Fruit fly (Drosophila melanogaster) whole organism, embryonic: Measurements from ENCODE around the gene Amun.
A peak's percentile ranks its signal among the peaks of the same experiment; 100 is the strongest.

ENCODE experiments used
- Adf1 ChIP-seq: fragments of 200-800 bp; sonication (Bioruptor generic); IDR thresholded peaks from 2 replicates; pipeline ENCODE4 v1.3.6; 2022; ENCODE audit warnings: missing biosample characterization, missing genetic modification characterization
- Atf-2 ChIP-seq: fragments of 200-800 bp; sonication (Bioruptor generic); optimal IDR thresholded peaks from 2 replicates; lab custom pipeline; 2016; ENCODE audit warnings: missing biosample characterization, missing genetic modification characterization
- B-H2 ChIP-seq: fragments of 200-800 bp; sonication (Bioruptor generic); optimal IDR thresholded peaks from 2 replicates; lab custom pipeline; 2018; ENCODE audit warnings: missing biosample characterization, mild to moderate bottlenecking, missing genetic modification characterization
- BtbVII ChIP-seq: fragments of 200-800 bp; sonication (Bioruptor generic); optimal IDR thresholded peaks from 3 replicates; lab custom pipeline; 2017; ENCODE audit warnings: missing biosample characterization, mild to moderate bottlenecking, missing genetic modification characterization
- CG10431 ChIP-seq: fragments of 200-800 bp; sonication (Bioruptor generic); optimal IDR thresholded peaks from 3 replicates; lab custom pipeline; 2018; ENCODE audit warnings: missing biosample characterization, mild to moderate bottlenecking, missing genetic modification characterization
- CG10959 ChIP-seq: fragments of 200-800 bp; sonication (Bioruptor generic); IDR thresholded peaks from 2 replicates; pipeline ENCODE4 v1.3.6; 2022; ENCODE audit warnings: missing biosample characterization, missing genetic modification characterization
- CG11093 ChIP-seq: fragments of 200-800 bp; sonication (Bioruptor generic); IDR thresholded peaks from 3 replicates; pipeline ENCODE4 v1.3.6; 2022; ENCODE audit warnings: missing biosample characterization, missing genetic modification characterization
- CG11696 ChIP-seq: fragments of 200-800 bp; sonication (Bioruptor generic); IDR thresholded peaks from 2 replicates; pipeline ENCODE4 v1.3.6; 2022; ENCODE audit warnings: missing biosample characterization, missing genetic modification characterization
- CG12236 ChIP-seq: fragments of 200-800 bp; sonication (Bioruptor generic); optimal IDR thresholded peaks from 2 replicates; lab custom pipeline; 2016; ENCODE audit warnings: missing biosample characterization, missing genetic modification characterization
- CG13123 ChIP-seq: fragments of 200-800 bp; sonication (Bioruptor generic); optimal IDR thresholded peaks from 2 replicates; lab custom pipeline; 2016; ENCODE audit warnings: missing biosample characterization, missing genetic modification characterization
- CG13296 ChIP-seq: fragments of 200-800 bp; sonication (Bioruptor generic); optimal IDR thresholded peaks from 3 replicates; lab custom pipeline; 2018; ENCODE audit warnings: missing biosample characterization, mild to moderate bottlenecking, missing genetic modification characterization
- CG14965 ChIP-seq: fragments of 200-800 bp; sonication (Bioruptor generic); optimal IDR thresholded peaks from 2 replicates; lab custom pipeline; 2016; ENCODE audit warnings: missing biosample characterization, missing genetic modification characterization, borderline replicate concordance
- CG15011 ChIP-seq: fragments of 200-800 bp; sonication (Bioruptor generic); optimal IDR thresholded peaks from 3 replicates; lab custom pipeline; 2018; ENCODE audit warnings: missing biosample characterization, mild to moderate bottlenecking, missing genetic modification characterization
- CG17612 ChIP-seq: fragments of 200-800 bp; sonication (Bioruptor generic); IDR thresholded peaks from 2 replicates; pipeline ENCODE4 v1.3.6; 2022; ENCODE audit warnings: missing biosample characterization, missing genetic modification characterization
- CG1832 ChIP-seq: fragments of 200-800 bp; sonication (Bioruptor generic); optimal IDR thresholded peaks from 2 replicates; lab custom pipeline; 2017; ENCODE audit warnings: missing biosample characterization, mild to moderate bottlenecking, missing genetic modification characterization, inconsistent platforms
- CG34224 ChIP-seq: fragments of 200-800 bp; sonication (Bioruptor generic); IDR thresholded peaks from 3 replicates; pipeline ENCODE4 v1.3.6; 2022; ENCODE audit warnings: missing biosample characterization, missing genetic modification characterization; ENCODE audit not compliant: partially characterized antibody
- CG34422 ChIP-seq: fragments of 200-800 bp; sonication (Bioruptor generic); IDR thresholded peaks from 3 replicates; pipeline ENCODE4 v1.3.6; 2022; ENCODE audit warnings: missing biosample characterization, missing genetic modification characterization
- CG6689 ChIP-seq: fragments of 200-800 bp; sonication (Bioruptor generic); IDR thresholded peaks from 2 replicates; pipeline ENCODE4 v1.3.6; 2022; ENCODE audit warnings: missing biosample characterization, missing genetic modification characterization
- CG8765 ChIP-seq: fragments of 200-800 bp; sonication (Bioruptor generic); IDR thresholded peaks from 2 replicates; pipeline ENCODE4 v1.3.6; 2022; ENCODE audit warnings: missing biosample characterization, missing genetic modification characterization
- CHES-1-like ChIP-seq: fragments of 200-800 bp; sonication (Bioruptor generic); optimal IDR thresholded peaks from 2 replicates; lab custom pipeline; 2016; ENCODE audit warnings: missing biosample characterization, missing genetic modification characterization
- CkIIα-i1 ChIP-seq: fragments of 200-800 bp; sonication (Bioruptor generic); IDR thresholded peaks from 2 replicates; pipeline ENCODE4 v1.3.6; 2022; ENCODE audit warnings: missing biosample characterization, missing genetic modification characterization
- Dll ChIP-seq: fragments of 200-800 bp; sonication (Bioruptor generic); IDR thresholded peaks from 4 replicates; pipeline ENCODE4 v1.3.6; 2022; ENCODE audit warnings: missing biosample characterization, missing genetic modification characterization; ENCODE audit not compliant: partially characterized antibody
- Eip74EF ChIP-seq, 2 experiments: fragments of 200-800 bp in 1 of 2; fragments of >200 bp in 1 of 2; sonication (Bioruptor generic) in 1 of 2; optimal IDR thresholded peaks; 2 replicates each; lab custom pipeline; 2017 to 2019; ENCODE audit warnings: missing biosample characterization in 2 of 2, missing genetic modification characterization in 2 of 2, mild to moderate bottlenecking in 1 of 2, moderate library complexity in 1 of 2
- HLHmδ ChIP-seq: fragments of 200-800 bp; sonication (Bioruptor generic); optimal IDR thresholded peaks from 2 replicates; lab custom pipeline; 2018; ENCODE audit warnings: missing biosample characterization, mild to moderate bottlenecking, missing genetic modification characterization, moderate library complexity
- HmgZ ChIP-seq: fragments of 200-800 bp; sonication (Bioruptor generic); optimal IDR thresholded peaks from 2 replicates; lab custom pipeline; 2018; ENCODE audit warnings: missing biosample characterization, mild to moderate bottlenecking, missing genetic modification characterization
- Hr39 ChIP-seq: fragments of >200 bp; optimal IDR thresholded peaks from 2 replicates; lab custom pipeline; 2017
- MESR4 ChIP-seq: fragments of 200-800 bp; sonication (Bioruptor generic); optimal IDR thresholded peaks from 2 replicates; lab custom pipeline; 2018; ENCODE audit warnings: missing biosample characterization, mild to moderate bottlenecking, missing genetic modification characterization, moderate library complexity
- Max ChIP-seq: fragments of 200-800 bp; sonication (Bioruptor generic); optimal IDR thresholded peaks from 2 replicates; lab custom pipeline; 2016; ENCODE audit warnings: missing biosample characterization, mild to moderate bottlenecking, missing genetic modification characterization
- Taf1 ChIP-seq: fragments of 200-800 bp; sonication (Bioruptor generic); IDR thresholded peaks from 2 replicates; pipeline ENCODE4 v1.3.6; 2022; ENCODE audit warnings: missing biosample characterization, missing genetic modification characterization
- aop ChIP-seq: fragments of 200-800 bp; sonication (Bioruptor generic); IDR thresholded peaks from 2 replicates; pipeline ENCODE4 v1.3.6; 2022; ENCODE audit warnings: missing biosample characterization, missing genetic modification characterization
- caup ChIP-seq: fragments of 200-800 bp; sonication (Bioruptor generic); optimal IDR thresholded peaks from 3 replicates; lab custom pipeline; 2017; ENCODE audit warnings: missing biosample characterization, mild to moderate bottlenecking, missing genetic modification characterization, moderate library complexity; ENCODE audit not compliant: severe bottlenecking
- chm ChIP-seq: fragments of 200-800 bp; sonication (Bioruptor generic); IDR thresholded peaks from 2 replicates; pipeline ENCODE4 v1.3.6; 2022; ENCODE audit warnings: missing biosample characterization, missing genetic modification characterization
- crp ChIP-seq, 2 experiments: fragments of 200-800 bp; sonication (Bioruptor generic); optimal IDR thresholded peaks; 2 replicates in 1 of 2; 3 replicates in 1 of 2; lab custom pipeline; 2017; ENCODE audit warnings: missing biosample characterization in 2 of 2, missing genetic modification characterization in 2 of 2, mild to moderate bottlenecking in 1 of 2, moderate library complexity in 1 of 2
- dmrt99B ChIP-seq: fragments of 200-800 bp; sonication (Bioruptor generic); optimal IDR thresholded peaks from 2 replicates; lab custom pipeline; 2018; ENCODE audit warnings: missing biosample characterization, mild to moderate bottlenecking, missing genetic modification characterization, moderate library complexity
- dpn ChIP-seq, 2 experiments: fragments of 200-800 bp; sonication (Bioruptor generic); optimal IDR thresholded peaks; 3 replicates each; lab custom pipeline; 2016; ENCODE audit warnings: missing biosample characterization in 2 of 2, missing genetic modification characterization in 2 of 2
- en ChIP-seq: fragments of 200-800 bp; sonication (Bioruptor generic); optimal IDR thresholded peaks from 2 replicates; lab custom pipeline; 2016; ENCODE audit warnings: missing biosample characterization, missing genetic modification characterization
- eve ChIP-seq, 2 experiments: fragments of >200 bp; optimal IDR thresholded peaks; 2 replicates each; lab custom pipeline; 2017; ENCODE audit warnings: missing biosample characterization in 2 of 2, missing genetic modification characterization in 2 of 2
- gcm ChIP-seq: fragments of 200-800 bp; sonication (Bioruptor generic); optimal IDR thresholded peaks from 2 replicates; lab custom pipeline; 2019; ENCODE audit warnings: missing biosample characterization, mild to moderate bottlenecking, missing genetic modification characterization, moderate library complexity
- grn ChIP-seq: fragments of 200-800 bp; sonication (Bioruptor generic); optimal IDR thresholded peaks from 3 replicates; lab custom pipeline; 2017; ENCODE audit warnings: missing biosample characterization, missing genetic modification characterization
- gsb-n ChIP-seq: fragments of 200-800 bp; sonication (Bioruptor generic); optimal IDR thresholded peaks from 3 replicates; lab custom pipeline; 2018; ENCODE audit warnings: missing biosample characterization, mild to moderate bottlenecking, missing genetic modification characterization
- her ChIP-seq: fragments of 200-800 bp; sonication (Bioruptor generic); optimal IDR thresholded peaks from 2 replicates; lab custom pipeline; 2016; ENCODE audit warnings: missing biosample characterization, missing genetic modification characterization
- lmd ChIP-seq: fragments of 200-800 bp; sonication (Bioruptor generic); IDR thresholded peaks from 2 replicates; pipeline ENCODE4 v1.3.6; 2022; ENCODE audit warnings: missing biosample characterization, missing genetic modification characterization
- onecut ChIP-seq: fragments of 200-800 bp; sonication (Bioruptor generic); IDR thresholded peaks from 2 replicates; pipeline ENCODE4 v1.3.6; 2022; ENCODE audit warnings: missing biosample characterization, missing genetic modification characterization
- run ChIP-seq: fragments of 200-800 bp; sonication (Bioruptor generic); optimal IDR thresholded peaks from 3 replicates; lab custom pipeline; 2018; ENCODE audit warnings: missing biosample characterization, mild to moderate bottlenecking, missing genetic modification characterization
- seq ChIP-seq: fragments of 200-800 bp; sonication (Bioruptor generic); IDR thresholded peaks from 2 replicates; pipeline ENCODE4 v1.3.6; 2022; ENCODE audit warnings: missing biosample characterization, missing genetic modification characterization
- stc ChIP-seq: fragments of 200-800 bp; sonication (Bioruptor generic); IDR thresholded peaks from 2 replicates; pipeline ENCODE4 v1.3.6; 2022; ENCODE audit warnings: missing biosample characterization, missing genetic modification characterization
- stwl ChIP-seq: fragments of 200-800 bp; sonication (Bioruptor generic); optimal IDR thresholded peaks from 3 replicates; lab custom pipeline; 2018; ENCODE audit warnings: missing biosample characterization, mild to moderate bottlenecking, missing genetic modification characterization, moderate library complexity
- wdn ChIP-seq: fragments of 200-800 bp; sonication (Bioruptor generic); IDR thresholded peaks from 2 replicates; pipeline ENCODE4 v1.3.6; 2022; ENCODE audit warnings: missing biosample characterization, missing genetic modification characterization

Amun gene

dm6 chrX:11714529-11715262 lies 669 bp downstream of the Amun start (continued):
- peak in 1 of 2 experiments; percentile 46 for TF ChIP-seq Eip74EF (GFP tag; optimal IDR thresholded peaks at IDR 0.05; lab: Kevin White, UChicago)
- TF ChIP-seq CG15011 (GFP tag; lab: Kevin White, UChicago), result peak; percentile 38
- TF ChIP-seq aop (GFP tag; lab: Robert Waterston, UW), result 0 out of 2 replicates have a peak, but pooled peaks have one; percentile 2
- TF ChIP-seq eve (GFP tag; optimal IDR thresholded peaks at IDR 0.05; lab: Kevin White, UChicago), result no peak
- TF ChIP-seq CG34224 (GFP tag; lab: Robert Waterston, UW), result 0 out of 3 replicates have a peak, but pooled peaks have one; percentile 17
- peak; percentile 37 for TF ChIP-seq MESR4
- TF ChIP-seq HmgZ (tag; lab: Kevin White, UChicago), result peak; percentile 72
- TF ChIP-seq BtbVII (GFP tag; lab: Kevin White, UChicago), result peak; percentile 42
- no peak for TF ChIP-seq CG17612 (GFP tag; lab: Robert Waterston, UW)
- peak; percentile 26 for TF ChIP-seq run
- no peak for TF ChIP-seq stwl
- TF ChIP-seq B-H2 (GFP tag; lab: Kevin White, UChicago), result peak; percentile 39
- TF ChIP-seq seq (GFP tag; lab: Robert Waterston, UW), result peak; percentile 62
- TF ChIP-seq CG11093 (GFP tag; lab: Robert Waterston, UW), result peak; percentile 70
- TF ChIP-seq crp (GFP tag; optimal IDR thresholded peaks at IDR 0.05; lab: Kevin White, UChicago), result peak in 1 of 2 experiments; percentile 67
- no peak for TF ChIP-seq CG12236 (GFP tag; lab: Kevin White, UChicago)
- TF ChIP-seq gcm (GFP tag; lab: Kevin White, UChicago), result peak; percentile 13
- peak; percentile 8 for TF ChIP-seq CG10431 (GFP tag; lab: Kevin White, UChicago)
- peak; percentile 89 for TF ChIP-seq CHES-1-like (GFP tag; lab: Kevin White, UChicago)
- no peak for TF ChIP-seq HLHmδ (GFP tag; lab: Kevin White, UChicago)
- peak; percentile 63 for TF ChIP-seq caup (GFP tag; lab: Kevin White, UChicago)
- TF ChIP-seq Hr39 (lab: Kevin White, UChicago), result no peak
- TF ChIP-seq Adf1, result peak; percentile 82
- peak; percentile 73; the same call in 1 of the 2 replicates for TF ChIP-seq stc (GFP tag; lab: Robert Waterston, UW)
- TF ChIP-seq CkIIα-i1, result 0 out of 2 replicates have a peak, but pooled peaks have one; percentile 2
- TF ChIP-seq CG11696 (GFP tag; lab: Robert Waterston, UW), result 0 out of 2 replicates have a peak, but pooled peaks have one; percentile 44
- no peak for TF ChIP-seq Max
- TF ChIP-seq Taf1 (GFP tag; lab: Robert Waterston, UW), result peak; percentile 36; the same call in 1 of the 2 replicates
- TF ChIP-seq CG1832 (GFP tag; lab: Kevin White, UChicago), result peak; percentile 81
- TF ChIP-seq CG6689 (GFP tag; lab: Robert Waterston, UW), result peak; percentile 61
- TF ChIP-seq CG10959 (GFP tag; lab: Robert Waterston, UW), result peak; percentile 55
- peak; percentile 34; the same call in 2 of the 4 replicates for TF ChIP-seq Dll (GFP tag; lab: Robert Waterston, UW)
- peak; percentile 55 for TF ChIP-seq her (GFP tag; lab: Kevin White, UChicago)
- peak; percentile 59; the same call in 1 of the 2 replicates for TF ChIP-seq wdn (GFP tag; lab: Robert Waterston, UW)
- TF ChIP-seq en (GFP tag; lab: Kevin White, UChicago), result no peak
- no peak for TF ChIP-seq CG14965 (GFP tag; lab: Kevin White, UChicago)
- peak; percentile 59; the same call in 1 of the 2 replicates for TF ChIP-seq onecut (GFP tag; lab: Robert Waterston, UW)
- TF ChIP-seq gsb-n (tag; lab: Kevin White, UChicago), result peak; percentile 51
- no peak for TF ChIP-seq CG13123
- TF ChIP-seq Atf-2 (GFP tag; lab: Kevin White, UChicago), result peak; percentile 1
- peak; percentile 37 to 49 for TF ChIP-seq dpn (GFP tag; optimal IDR thresholded peaks at IDR 0.05; lab: Kevin White, UChicago)
- no peak for TF ChIP-seq grn
- peak; percentile 62 for TF ChIP-seq CG13296
- TF ChIP-seq chm, result peak; percentile 42; the same call in 1 of the 2 replicates
- TF ChIP-seq CG8765 (GFP tag; lab: Robert Waterston, UW), result peak; percentile 43; the same call in 1 of the 2 replicates
- TF ChIP-seq dmrt99B (tag; lab: Kevin White, UChicago), result peak; percentile 73
- peak; percentile 76 for TF ChIP-seq CG34422 (GFP tag; lab: Robert Waterston, UW)
- peak; percentile 80 for TF ChIP-seq lmd (GFP tag; lab: Robert Waterston, UW)
